Worm (Caenorhabditis elegans) whole organism, L3 larva: ENCODE data around the gene atf-8.

Experiments
- R02D3.7 ChIP-seq: fragments of 150-350 bp; optimal IDR thresholded peaks from 2 replicates; lab custom pipeline; 2014; ENCODE audit warnings: missing biosample characterization, missing genetic modification characterization
- ZK546.5 ChIP-seq: sonication (generic microtip); optimal IDR thresholded peaks from 2 replicates; lab custom pipeline; 2017; ENCODE audit warnings: missing biosample characterization, missing genetic modification characterization
- ama-1 ChIP-seq: fragments of 150-350 bp; optimal IDR thresholded peaks from 2 replicates; lab custom pipeline; 2018
- ceh-16 ChIP-seq: sonication (generic microtip); optimal IDR thresholded peaks from 2 replicates; lab custom pipeline; 2017; ENCODE audit warnings: missing biosample characterization, missing genetic modification characterization
- ceh-28 ChIP-seq: fragments of 150-350 bp; optimal IDR thresholded peaks from 2 replicates; lab custom pipeline; 2014; ENCODE audit warnings: missing biosample characterization, missing genetic modification reagents, missing genetic modification characterization
- ceh-9 ChIP-seq: sonication (generic microtip); optimal IDR thresholded peaks from 2 replicates; lab custom pipeline; 2018; ENCODE audit warnings: missing biosample characterization, missing genetic modification characterization
- daf-12 ChIP-seq: fragments of 150-350 bp; optimal IDR thresholded peaks from 2 replicates; lab custom pipeline; 2014; ENCODE audit warnings: missing biosample characterization, missing genetic modification reagents, missing genetic modification characterization
- egl-27 ChIP-seq: sonication (generic microtip); optimal IDR thresholded peaks from 4 replicates; lab custom pipeline; 2017; ENCODE audit warnings: missing biosample characterization, missing genetic modification reagents, missing genetic modification characterization
- elt-2 ChIP-seq: sonication (generic microtip); optimal IDR thresholded peaks from 2 replicates; lab custom pipeline; 2016; ENCODE audit warnings: missing genetic modification reagents, mild to moderate bottlenecking, missing genetic modification characterization, missing compliant biosample characterization
- elt-3 ChIP-seq, 3 experiments: fragments of 150-350 bp in 1 of 3; sonication (generic microtip) in 2 of 3; optimal IDR thresholded peaks; 2 replicates in 2 of 3; 4 replicates in 1 of 3; lab custom pipeline; 2014 to 2017; ENCODE audit warnings: missing biosample characterization in 3 of 3, missing genetic modification characterization in 3 of 3
- fkh-10 ChIP-seq: sonication (generic microtip); optimal IDR thresholded peaks from 2 replicates; lab custom pipeline; 2017; ENCODE audit warnings: missing biosample characterization, missing genetic modification reagents, missing genetic modification characterization
- fos-1 ChIP-seq: fragments of 150-350 bp; optimal IDR thresholded peaks from 2 replicates; lab custom pipeline; 2014; ENCODE audit warnings: missing biosample characterization, missing genetic modification characterization
- lin-15B ChIP-seq: fragments of 150-350 bp; optimal IDR thresholded peaks from 2 replicates; lab custom pipeline; 2014; ENCODE audit warnings: missing biosample characterization, missing genetic modification characterization
- lin-39 ChIP-seq: fragments of 150-350 bp; optimal IDR thresholded peaks from 2 replicates; lab custom pipeline; 2018; ENCODE audit warnings: missing biosample characterization, missing genetic modification reagents, missing genetic modification characterization
- lsy-12 ChIP-seq: sonication (generic microtip); optimal IDR thresholded peaks from 2 replicates; lab custom pipeline; 2016; ENCODE audit warnings: mild to moderate bottlenecking, missing genetic modification characterization, missing compliant biosample characterization
- mdl-1 ChIP-seq: fragments of 150-350 bp; optimal IDR thresholded peaks from 2 replicates; lab custom pipeline; 2014; ENCODE audit warnings: missing biosample characterization, missing genetic modification characterization
- mml-1 ChIP-seq: fragments of 150-350 bp; sonication (generic microtip); optimal IDR thresholded peaks from 3 replicates; lab custom pipeline; 2014; ENCODE audit warnings: missing biosample characterization, missing genetic modification characterization
- nhr-23 ChIP-seq: fragments of 150-350 bp; optimal IDR thresholded peaks from 2 replicates; lab custom pipeline; 2014; ENCODE audit warnings: missing biosample characterization, missing genetic modification reagents, missing genetic modification characterization
- nhr-25 ChIP-seq: sonication (generic microtip); optimal IDR thresholded peaks from 2 replicates; lab custom pipeline; 2017; ENCODE audit warnings: missing biosample characterization, missing genetic modification characterization
- nhr-43 ChIP-seq: sonication (generic microtip); optimal IDR thresholded peaks from 2 replicates; lab custom pipeline; 2016; ENCODE audit warnings: mild to moderate bottlenecking, missing genetic modification characterization, missing compliant biosample characterization; ENCODE audit not compliant: poor library complexity, severe bottlenecking
- nhr-67 ChIP-seq: fragments of 150-350 bp; optimal IDR thresholded peaks from 2 replicates; lab custom pipeline; 2014; ENCODE audit warnings: missing biosample characterization, missing genetic modification characterization
- nhr-76 ChIP-seq: fragments of 150-350 bp; sonication (generic microtip); optimal IDR thresholded peaks from 5 replicates; lab custom pipeline; 2014; ENCODE audit warnings: missing biosample characterization, missing genetic modification characterization
- nhr-77 ChIP-seq: fragments of 150-350 bp; optimal IDR thresholded peaks from 2 replicates; lab custom pipeline; 2014; ENCODE audit warnings: missing biosample characterization, missing genetic modification characterization
- pha-4 ChIP-seq: fragments of 150-350 bp; optimal IDR thresholded peaks from 2 replicates; lab custom pipeline; 2014; ENCODE audit warnings: missing biosample characterization, missing genetic modification reagents, missing genetic modification characterization
- pqm-1 ChIP-seq: fragments of 150-350 bp; optimal IDR thresholded peaks from 2 replicates; lab custom pipeline; 2017; ENCODE audit warnings: missing biosample characterization, missing genetic modification characterization, inconsistent platforms
- sea-2 ChIP-seq: fragments of 150-350 bp; sonication (generic microtip); optimal IDR thresholded peaks from 4 replicates; lab custom pipeline; 2014; ENCODE audit warnings: missing biosample characterization, missing genetic modification reagents, missing genetic modification characterization
- skn-1 ChIP-seq: fragments of 150-350 bp; optimal IDR thresholded peaks from 2 replicates; lab custom pipeline; 2014; ENCODE audit warnings: missing biosample characterization, missing genetic modification characterization
- snpc-4 ChIP-seq: fragments of 150-350 bp; optimal IDR thresholded peaks from 2 replicates; lab custom pipeline; 2014; ENCODE audit warnings: missing biosample characterization, missing genetic modification characterization
- unc-39 ChIP-seq: sonication (generic microtip); optimal IDR thresholded peaks from 4 replicates; lab custom pipeline; 2017; ENCODE audit warnings: missing biosample characterization, missing genetic modification characterization
- unc-62 ChIP-seq: fragments of 150-350 bp; sonication (generic microtip); optimal IDR thresholded peaks from 4 replicates; lab custom pipeline; 2014; ENCODE audit warnings: missing biosample characterization, missing genetic modification reagents, missing genetic modification characterization
- zag-1 ChIP-seq: fragments of 150-350 bp; optimal IDR thresholded peaks from 2 replicates; lab custom pipeline; 2014; ENCODE audit warnings: missing biosample characterization, missing genetic modification characterization
- ztf-11 ChIP-seq: fragments of 150-350 bp; optimal IDR thresholded peaks from 2 replicates; lab custom pipeline; 2014; ENCODE audit warnings: missing biosample characterization, missing genetic modification characterization

Gene atf-8

DNA sequence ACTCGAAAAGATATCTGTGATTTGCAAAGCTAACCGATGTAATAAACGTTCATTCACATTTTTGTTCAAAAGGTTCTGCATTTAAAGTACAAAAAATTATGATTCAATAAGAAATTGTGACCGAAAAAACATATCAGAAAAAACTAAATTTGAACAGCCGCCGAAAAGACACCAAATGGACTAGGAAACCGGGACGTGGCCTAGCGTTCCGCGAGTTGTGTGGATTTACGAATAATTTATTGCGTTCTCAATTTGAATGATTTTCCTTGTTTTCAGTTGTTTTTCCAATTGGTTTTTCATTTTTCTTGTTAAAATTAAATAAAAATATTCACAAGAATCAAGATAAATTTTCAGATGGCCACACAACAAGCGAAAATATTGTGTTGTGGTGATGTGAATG, 2.1 kb downstream of the atf-8 start, which contains the start of gene cwf-19L1 (continued):
- TF ChIP-seq fkh-10 = no peak
- TF ChIP-seq ZK546.5 (tag; lab: Kevin White, UChicago) = no peak
- no peak for TF ChIP-seq nhr-77 (tag; lab: Kevin White, UChicago)
- no peak for TF ChIP-seq ceh-16

DNA sequence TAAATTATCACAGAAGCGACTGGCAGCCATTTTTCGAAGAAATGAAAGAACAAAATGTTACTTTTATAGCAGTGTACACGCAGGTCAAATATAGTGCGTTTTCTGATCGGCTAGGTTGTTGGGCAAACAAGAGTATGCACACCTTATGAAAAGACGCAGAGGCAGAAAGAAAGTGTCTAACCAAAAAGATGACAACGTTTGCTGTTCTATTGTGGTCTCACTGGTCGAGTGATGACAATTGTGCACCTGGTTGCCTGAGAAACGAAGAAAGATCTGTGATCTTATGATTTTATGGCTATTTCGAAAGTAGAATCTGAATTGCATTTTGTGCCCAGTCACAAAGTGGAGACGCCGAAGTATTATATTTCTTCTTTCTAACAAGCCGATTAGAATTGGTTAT, 5.1 kb downstream of the atf-8 start, which contains the start of gene F17A9.4:
Gene F17A9.4, minus strand, starts transcription at position 97 of the 400 bp plus-strand sequence.
- TF ChIP-seq ama-1 (lab: Kevin White, UChicago) (no peak), skn-1 (tag; lab: Kevin White, UChicago) (peak; percentile 90), unc-62 (GFP tag; lab: Kevin White, UChicago) (no peak), egl-27 (tag; lab: Kevin White, UChicago) (no peak), elt-3 (tag; optimal IDR thresholded peaks at IDR 0.05; lab: Kevin White, UChicago) (peak in 1 of 3 experiments; percentile 26), ceh-16 (no peak), pha-4 (tag; lab: Kevin White, UChicago) (peak; percentile 49), pqm-1 (peak; percentile 81), elt-2 (peak; percentile 71), nhr-43 (tag; lab: Kevin White, UChicago) (no peak), fos-1 (tag; lab: Kevin White, UChicago) (no peak)

DNA sequence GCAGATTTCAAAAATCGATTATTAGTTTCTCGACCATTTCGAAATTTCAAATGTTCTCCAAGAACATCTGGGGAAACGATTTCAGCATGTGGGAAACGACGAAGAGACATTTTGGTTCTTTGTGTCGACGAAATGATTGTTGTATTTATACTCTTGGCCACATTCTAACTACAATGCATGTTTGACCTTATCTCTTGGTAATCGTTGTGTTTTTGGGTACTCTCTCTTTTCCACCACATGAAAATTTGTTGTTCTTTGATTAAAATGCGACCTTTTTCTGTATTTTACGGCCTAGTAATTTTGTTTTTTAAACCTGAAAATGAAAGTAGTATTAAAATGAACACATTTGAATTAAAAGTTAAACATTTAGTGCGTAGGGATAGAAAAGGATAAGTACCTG, 7.4 kb downstream of the atf-8 start, which contains the start of gene F17A9.5:
Gene F17A9.5, minus strand, starts transcription at position 175 of the 400 bp plus-strand sequence.
- TF ChIP-seq unc-39 (tag; lab: Kevin White, UChicago) (no peak), egl-27 (tag; lab: Kevin White, UChicago) (no peak), nhr-76 (tag; lab: Kevin White, UChicago) (no peak), zag-1 (tag; lab: Kevin White, UChicago) (no peak), ztf-11 (tag; lab: Kevin White, UChicago) (no peak), ceh-9 (tag; lab: Kevin White, UChicago) (no peak), nhr-25 (no peak), sea-2 (GFP tag; lab: Kevin White, UChicago) (no peak), lsy-12 (tag; lab: Kevin White, UChicago) (no peak), snpc-4 (tag; lab: Kevin White, UChicago) (no peak), ama-1 (lab: Kevin White, UChicago) (no peak)
- TF ChIP-seq, all 47 proteins: peak for 0

DNA sequence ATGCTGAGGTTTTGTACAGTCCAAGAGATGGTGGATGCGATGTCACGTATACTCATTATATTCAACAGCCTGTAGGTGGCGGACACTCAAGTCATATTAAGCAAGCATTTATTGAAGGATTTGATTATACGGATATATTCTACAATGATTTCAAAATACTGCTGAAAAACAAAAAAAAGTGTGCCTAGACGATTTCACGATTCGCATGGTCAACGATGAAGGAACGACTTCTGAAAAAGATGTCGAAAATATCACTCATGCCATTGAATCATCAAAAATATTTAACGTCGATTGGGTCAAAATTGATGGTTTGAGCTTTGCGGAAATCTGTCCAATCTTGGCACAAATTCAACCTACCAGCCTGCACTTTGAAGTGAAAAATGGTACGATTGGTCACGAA, 11.6 kb downstream of the atf-8 start:
- no peak for TF ChIP-seq zag-1 (tag; lab: Kevin White, UChicago)
- no peak for TF ChIP-seq egl-27 (tag; lab: Kevin White, UChicago)
- TF ChIP-seq lin-39 (tag; lab: Kevin White, UChicago) = no peak
- TF ChIP-seq unc-62 (GFP tag; lab: Kevin White, UChicago) = no peak
- TF ChIP-seq daf-12 = no peak
- no peak for TF ChIP-seq mml-1 (tag; lab: Kevin White, UChicago)
- no peak for TF ChIP-seq ceh-28 (tag; lab: Kevin White, UChicago)
- no peak for TF ChIP-seq nhr-67
- TF ChIP-seq pqm-1 = no peak
- TF ChIP-seq ztf-11 (tag; lab: Kevin White, UChicago) = no peak
- no peak for TF ChIP-seq mdl-1 (tag; lab: Kevin White, UChicago)

DNA sequence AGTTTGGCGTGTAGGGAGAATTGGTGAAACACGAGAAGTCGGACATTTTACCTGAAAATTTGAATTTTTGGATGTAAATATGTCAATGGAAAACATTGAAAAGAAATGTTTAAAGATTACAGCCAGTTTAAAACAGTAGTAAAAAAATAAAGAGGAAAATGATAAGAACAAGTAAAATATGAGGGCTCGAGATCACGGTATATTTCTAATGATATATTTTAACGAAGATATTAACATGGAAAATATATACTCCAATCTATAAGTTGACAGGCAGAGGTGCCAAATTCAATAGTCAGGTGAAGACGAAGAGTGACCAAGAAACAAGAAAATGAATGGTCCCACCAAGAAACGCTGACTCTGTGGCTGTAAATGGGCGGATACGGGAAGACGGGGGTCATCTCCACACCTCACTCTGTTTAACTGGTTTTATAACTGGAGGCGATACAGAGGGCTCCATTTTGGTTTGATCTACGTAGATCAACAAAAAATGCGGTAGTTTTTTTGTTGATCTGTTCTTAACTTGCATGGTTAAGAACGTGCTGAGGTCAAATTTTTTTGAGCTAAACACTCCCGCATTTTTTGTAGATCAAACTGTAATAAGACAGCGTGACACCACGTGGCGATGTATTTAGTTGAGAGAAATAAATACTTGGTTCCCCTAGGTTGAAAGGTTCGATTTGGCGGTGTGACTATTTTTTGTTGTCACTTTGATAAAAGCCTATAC, 14.9 kb downstream of the atf-8 start, which contains the start of gene ceh-49:
Gene ceh-49, minus strand, starts transcription at position 51 of the 724 bp plus-strand sequence.
- TF ChIP-seq nhr-23 (tag; lab: Kevin White, UChicago) (no peak), pqm-1 (no peak), ceh-28 (tag; lab: Kevin White, UChicago) (no peak), lin-15B (tag; lab: Kevin White, UChicago) (no peak), R02D3.7 (tag; lab: Kevin White, UChicago) (no peak), skn-1 (tag; lab: Kevin White, UChicago) (no peak)
- TF ChIP-seq, all 47 proteins: peak for 0
